Worm (Caenorhabditis elegans) whole organism, midembryonic: ENCODE results near the gene arx-4.

Experiments
- flt-1 ChIP-seq: fragments of 200-800 bp; sonication (Bioruptor generic); IDR thresholded peaks from 2 replicates; pipeline ENCODE4 v1.3.6; 2022; ENCODE audit warnings: missing genetic modification characterization, missing compliant biosample characterization
- klf-2 ChIP-seq: fragments of 200-800 bp; sonication (Bioruptor generic); conservative IDR thresholded peaks from 2 replicates; pipeline ENCODE4 v1.3.6; 2022; ENCODE audit warnings: missing genetic modification reagents, missing genetic modification characterization, missing compliant biosample characterization
- tab-1 ChIP-seq: fragments of 200-800 bp; sonication (Bioruptor generic); IDR thresholded peaks from 2 replicates; pipeline ENCODE4 v1.3.6; 2022; ENCODE audit warnings: missing genetic modification characterization, missing compliant biosample characterization
- ztf-23 ChIP-seq: fragments of 200-800 bp; sonication (Bioruptor generic); IDR thresholded peaks from 2 replicates; pipeline ENCODE4 v1.3.6; 2022; ENCODE audit warnings: missing genetic modification reagents, missing genetic modification characterization, missing compliant biosample characterization
- ztf-29 ChIP-seq: fragments of 200-800 bp; sonication (Bioruptor generic); IDR thresholded peaks from 2 replicates; pipeline ENCODE4 v1.3.6; 2022; ENCODE audit warnings: missing genetic modification reagents, missing genetic modification characterization, missing compliant biosample characterization

DNA sequence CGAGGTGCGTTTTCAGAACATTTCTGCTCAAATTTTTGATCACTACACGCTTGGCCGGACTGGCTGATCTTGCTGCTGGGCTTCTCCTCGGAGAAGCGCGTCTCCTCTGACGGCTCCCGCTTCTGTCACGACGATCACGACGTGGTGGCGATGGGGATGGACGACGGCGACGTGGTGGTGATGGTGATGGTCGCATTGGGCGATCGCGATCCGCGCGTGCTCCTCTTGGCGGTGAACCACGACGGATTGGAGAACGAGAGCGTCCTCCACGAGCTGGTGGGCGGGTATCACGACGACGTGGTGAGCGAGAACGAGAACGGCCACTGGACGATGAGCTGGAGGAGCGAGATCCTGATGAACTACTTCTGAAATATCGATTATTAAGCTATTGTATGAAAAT lies 8.7 kb upstream of the arx-4 start:
- TF ChIP-seq ztf-23 (GFP tag; lab: Robert Waterston, UW) (no peak), flt-1 (GFP tag; lab: Robert Waterston, UW) (no peak), klf-2 (GFP tag; lab: Robert Waterston, UW) (no peak), tab-1 (GFP tag; lab: Robert Waterston, UW) (no peak), ztf-29 (GFP tag; lab: Robert Waterston, UW) (no peak)
